Worm (Caenorhabditis elegans): ENCODE data around the gene thk-1.

The thk-1 gene

DNA sequence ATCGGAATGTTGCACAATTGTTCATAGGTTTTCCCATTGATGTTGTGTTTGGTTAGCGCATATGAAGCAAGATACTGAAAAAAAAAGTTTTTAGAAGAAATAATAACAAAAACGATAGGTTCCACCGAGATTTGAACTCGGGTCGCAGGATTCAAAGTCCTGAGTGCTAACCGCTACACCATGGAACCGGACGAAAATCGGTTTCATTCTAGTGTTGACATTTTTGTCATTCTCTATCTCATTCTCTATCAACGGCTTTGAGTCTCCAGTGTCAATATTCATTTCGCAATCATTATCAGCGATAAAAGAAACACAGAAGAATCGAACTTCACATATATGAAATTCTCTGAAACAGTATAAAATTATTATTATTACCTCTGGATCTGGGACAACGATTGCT, 29.7 kb upstream of the thk-1 start (continued):
- TF ChIP-seq spr-1 (tag; optimal IDR thresholded peaks at IDR 0.05): no peak
- TF ChIP-seq tag-97 (GFP tag; IDR thresholded peaks at IDR 0.05): no peak
- TF ChIP-seq F26F4.8 (GFP tag; conservative IDR thresholded peaks at IDR 0.05): 0 out of 2 replicates have a peak, but pooled peaks have one; percentile 52
- no peak for TF ChIP-seq nhr-6 (tag; optimal IDR thresholded peaks at IDR 0.05)
- TF ChIP-seq Y5F2A.4 (GFP tag; optimal IDR thresholded peaks at IDR 0.05): no peak

- TF ChIP-seq nhr-76 (tag; optimal IDR thresholded peaks at IDR 0.05): no peak
- TF ChIP-seq nhr-42 (GFP tag; IDR thresholded peaks at IDR 0.05): no peak
Observed at ce11 chrIV:10310329-10310728, 28.9 kb upstream of the thk-1 start, which contains the start of gene R09E10.8. R09E10.8 (minus strand) TSS chrIV:10310429.

DNA sequence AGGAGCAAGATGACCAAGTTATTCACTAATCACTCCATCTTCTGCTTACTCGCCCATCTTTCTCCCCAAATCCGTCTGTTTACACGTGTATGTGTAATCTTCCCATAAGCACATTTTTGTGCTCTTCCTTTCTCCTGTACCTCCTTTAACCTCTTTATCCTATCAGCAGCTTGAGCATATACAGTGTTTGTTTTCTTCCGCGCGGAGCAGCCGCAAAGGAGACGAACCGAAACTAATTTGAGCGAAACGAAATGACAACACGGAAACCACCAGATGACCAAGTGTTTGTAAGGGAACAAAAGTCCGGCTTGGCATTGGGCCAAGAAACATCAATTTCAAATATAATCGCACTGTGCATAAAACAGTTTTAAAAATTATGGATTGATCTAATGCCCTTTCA, 23.0 kb upstream of the thk-1 start:
- TF ChIP-seq dpl-1 (GFP tag; optimal IDR thresholded peaks at IDR 0.05) (no peak), lin-39 (tag; optimal IDR thresholded peaks at IDR 0.05) (no peak), nhr-42 (GFP tag; IDR thresholded peaks at IDR 0.05) (0 out of 2 replicates have a peak, but pooled peaks have one; percentile 6)

- TF ChIP-seq nhr-10 (tag; optimal IDR thresholded peaks at IDR 0.05) (no peak), vab-7 (GFP tag; IDR thresholded peaks at IDR 0.05) (no peak), nhr-11 (tag; optimal IDR thresholded peaks at IDR 0.05) (no peak)
Observed at ce11 chrIV:10302203-10302602, 20.8 kb upstream of the thk-1 start, which contains the start of gene R09E10.5. R09E10.5 (minus strand) TSS chrIV:10302303.

DNA sequence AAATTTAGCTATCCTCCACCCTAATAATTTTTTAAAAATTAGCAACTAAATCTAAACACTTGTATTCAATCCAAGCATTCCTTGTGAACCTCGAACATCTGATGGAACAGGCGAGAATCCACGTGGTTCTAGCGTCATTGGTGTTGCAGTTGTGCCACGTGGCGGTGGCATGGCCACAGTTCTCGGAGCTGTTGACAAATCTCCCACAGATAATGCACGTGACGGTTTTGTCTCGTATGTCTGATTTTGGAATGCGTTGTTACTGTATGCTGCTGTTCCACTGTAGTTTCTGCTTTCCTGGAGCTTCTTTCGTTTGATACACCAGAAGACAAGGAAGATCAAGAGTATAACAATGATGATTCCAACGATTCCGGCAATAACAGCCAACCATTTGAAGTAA, 14.7 kb upstream of the thk-1 start:
- TF ChIP-seq sdz-12 (GFP tag; optimal IDR thresholded peaks at IDR 0.05) (no peak), unc-62 (GFP tag; optimal IDR thresholded peaks at IDR 0.05 in 1 of 2) (peak in 1 of 2 experiments; percentile 92), unc-62 (tag; optimal IDR thresholded peaks at IDR 0.05) (no peak)

DNA sequence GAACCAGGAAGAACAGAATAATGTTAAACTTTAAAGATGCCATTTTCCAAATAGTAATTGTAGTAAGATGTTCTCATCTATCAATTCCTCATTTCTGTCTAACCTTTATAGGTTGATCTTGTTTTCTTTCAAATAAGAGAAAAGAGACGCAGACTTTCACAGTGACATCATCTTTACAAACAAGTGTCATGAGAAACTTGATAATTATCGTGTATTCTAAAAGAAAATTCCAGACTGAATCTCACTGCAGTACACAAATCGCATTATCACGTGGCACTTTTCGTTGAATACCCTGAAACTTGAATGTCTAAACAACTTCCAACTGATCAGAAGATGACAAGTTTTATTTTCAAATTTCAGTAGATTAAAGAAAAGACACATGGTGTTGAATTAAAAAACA, 13.7 kb upstream of the thk-1 start, which contains the start of gene R09E10.13:
Gene R09E10.13, minus strand, starts transcription at position 61 of the 400 bp plus-strand sequence.
- TF ChIP-seq hlh-11 (tag; optimal IDR thresholded peaks at IDR 0.05): peak; percentile 42
- TF ChIP-seq unc-62 (GFP tag; optimal IDR thresholded peaks at IDR 0.05 in 1 of 2): peak in 1 of 2 experiments; percentile 84
- TF ChIP-seq unc-62 (tag; optimal IDR thresholded peaks at IDR 0.05): no peak
- no peak for TF ChIP-seq set-16 (GFP tag; IDR thresholded peaks at IDR 0.05)
- peak; percentile 68 for TF ChIP-seq hlh-30 (tag; optimal IDR thresholded peaks at IDR 0.05; ENCODE audit: insufficient read depth)

DNA sequence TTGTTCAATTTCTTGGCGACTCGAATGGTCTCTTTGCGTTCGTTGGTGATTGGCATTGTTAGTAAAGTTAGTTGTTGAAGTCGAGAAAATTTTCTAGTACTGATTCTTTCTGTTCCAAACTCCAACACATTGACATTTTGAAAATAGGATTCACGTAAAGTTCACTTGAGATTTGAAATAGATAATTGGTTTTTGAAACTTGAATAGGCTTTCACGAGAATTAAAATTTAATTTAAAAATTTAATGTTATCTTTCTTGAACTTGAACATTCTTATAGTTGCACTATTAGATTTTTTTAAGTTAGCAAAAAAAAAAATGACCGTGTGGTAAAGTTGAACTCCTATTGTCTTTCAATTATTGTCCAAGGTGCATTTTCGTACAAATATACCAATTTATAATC, 12.6 kb upstream of the thk-1 start, which contains the start of gene R09E10.6:
Gene R09E10.6, minus strand, starts transcription at position 101 of the 400 bp plus-strand sequence.
- TF ChIP-seq madf-5 (GFP tag; IDR thresholded peaks at IDR 0.05): no peak
- no peak for TF ChIP-seq R02D3.7 (tag; optimal IDR thresholded peaks at IDR 0.05)
- no peak for TF ChIP-seq cey-2 (tag; optimal IDR thresholded peaks at IDR 0.05; ENCODE audit: borderline replicate concordance, insufficient read depth)
- no peak for TF ChIP-seq pha-4 (GFP tag; IDR thresholded peaks at IDR 0.05)
- no peak for TF ChIP-seq pha-4 (tag; optimal IDR thresholded peaks at IDR 0.05)
- no peak for TF ChIP-seq nhr-28 (tag; optimal IDR thresholded peaks at IDR 0.05)
- no peak for TF ChIP-seq unc-39 (tag; optimal IDR thresholded peaks at IDR 0.05)
- no peak for TF ChIP-seq ztf-11 (tag; optimal IDR thresholded peaks at IDR 0.05)
- TF ChIP-seq T26A8.4 (GFP tag; IDR thresholded peaks at IDR 0.05): no peak
- no peak for TF ChIP-seq nhr-6 (tag; optimal IDR thresholded peaks at IDR 0.05)
- TF ChIP-seq duxl-1 (tag; optimal IDR thresholded peaks at IDR 0.05; ENCODE audit: poor library complexity): no peak

ce11 chrIV:10288575-10288974, 7.2 kb upstream of the thk-1 start:
- TF ChIP-seq ZK546.5 (tag; optimal IDR thresholded peaks at IDR 0.05) (no peak), nhr-25 (tag; optimal IDR thresholded peaks at IDR 0.05; ENCODE audit: borderline replicate concordance, insufficient read depth) (no peak), aha-1 (tag) (peak; percentile 90), zag-1 (tag; optimal IDR thresholded peaks at IDR 0.05) (no peak), gei-8 (GFP tag; optimal IDR thresholded peaks at IDR 0.05) (no peak), hlh-11 (tag; optimal IDR thresholded peaks at IDR 0.05) (no peak), vab-7 (GFP tag; IDR thresholded peaks at IDR 0.05) (no peak)
